Worm (Caenorhabditis elegans) whole organism, early embryonic: Measurements from ENCODE around the gene duo-1.

Source experiments
- F13C5.2 ChIP-seq: sonication (generic microtip); optimal IDR thresholded peaks from 2 replicates; lab custom pipeline; 2017; ENCODE audit warnings: mild to moderate bottlenecking, missing genetic modification characterization, inconsistent platforms, missing compliant biosample characterization
- ceh-36 ChIP-seq: sonication (generic microtip); optimal IDR thresholded peaks from 2 replicates; lab custom pipeline; 2016; ENCODE audit warnings: missing genetic modification characterization, inconsistent platforms, missing compliant biosample characterization
- pes-1 ChIP-seq: fragments of 200-800 bp; sonication (Bioruptor generic); IDR thresholded peaks from 2 replicates; pipeline ENCODE4 v1.3.6; 2022; ENCODE audit warnings: missing genetic modification reagents, missing genetic modification characterization, missing compliant biosample characterization

DNA sequence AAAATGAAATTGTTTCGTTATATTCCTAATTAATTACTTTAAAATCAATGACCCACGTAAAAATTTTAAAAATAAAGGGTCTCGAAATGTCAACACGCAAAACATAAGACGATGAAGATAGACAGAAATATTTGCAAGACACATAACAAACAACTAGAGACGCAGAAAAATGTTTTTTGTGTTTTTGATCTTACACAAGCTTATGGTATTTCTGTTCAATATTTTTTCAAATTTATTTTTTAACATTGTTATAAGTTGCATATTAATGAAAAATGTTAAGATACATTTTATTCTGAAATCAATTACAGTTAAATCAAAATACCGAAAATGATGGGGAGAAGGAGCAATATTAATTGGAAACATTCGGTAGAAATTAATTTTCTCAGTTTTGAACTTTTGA, 41.0 kb upstream of the duo-1 start, which contains the start of gene C55A6.3:
- TF ChIP-seq F13C5.2 (tag; lab: Kevin White, UChicago) (no peak), ceh-36 (tag; lab: Kevin White, UChicago) (no peak), pes-1 (no peak)
